Worm (Caenorhabditis elegans): ENCODE data around the gene ZK673.1.

The ZK673.1 gene

DNA sequence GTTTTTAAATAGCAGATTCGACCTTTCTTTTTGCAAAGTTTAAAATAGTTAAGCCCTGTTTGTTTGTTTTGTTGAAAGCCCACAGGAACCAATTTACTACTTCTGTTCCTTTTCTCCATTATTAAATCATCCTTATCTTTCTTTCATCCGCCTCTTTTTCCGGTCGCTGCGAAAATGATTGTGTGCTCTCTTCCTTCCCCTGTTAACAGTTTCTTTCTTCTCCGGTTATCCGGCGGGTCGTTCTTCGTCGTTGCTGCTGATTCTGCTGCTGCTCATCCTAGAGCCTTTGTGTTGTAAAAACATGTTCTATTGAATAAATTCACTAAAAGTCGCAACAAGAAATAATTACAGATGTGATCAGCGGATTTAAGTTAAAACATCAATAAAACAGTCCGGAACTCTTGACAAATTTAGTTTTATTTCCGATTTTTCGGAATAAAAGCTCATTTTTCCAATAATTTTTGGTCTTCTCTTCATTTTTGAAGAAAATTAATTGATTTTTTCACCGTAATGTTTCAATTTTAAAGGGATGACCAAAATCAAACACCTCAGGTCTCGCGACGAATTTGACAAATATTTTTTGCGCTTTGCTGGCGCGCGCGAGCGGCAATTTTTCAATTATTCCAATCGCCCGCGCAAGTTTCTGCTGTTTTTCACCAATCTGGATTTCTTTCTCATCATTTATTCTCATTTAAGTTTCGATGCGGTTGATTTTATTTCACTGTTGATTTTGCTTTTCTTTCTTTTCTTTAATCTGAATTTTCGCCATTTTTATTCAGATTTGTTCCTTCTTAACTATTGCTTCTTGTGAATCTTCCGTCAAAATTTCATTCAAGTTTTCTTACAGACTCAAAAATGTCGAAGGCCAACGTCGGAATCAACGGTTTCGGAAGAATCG is 49.4 kb upstream of the ZK673.1 start, which contains the start of gene gpd-1 (continued):
- TF ChIP-seq dox-1 (GFP tag; IDR thresholded peaks at IDR 0.05), result peak; percentile 80
- TF ChIP-seq dpl-1 (GFP tag; optimal IDR thresholded peaks at IDR 0.05), result peak; percentile 94
- TF ChIP-seq ztf-26 (tag; optimal IDR thresholded peaks at IDR 0.05), result no peak
- no peak for TF ChIP-seq die-1 (tag; optimal IDR thresholded peaks at IDR 0.05)
- TF ChIP-seq nhr-80 (tag; optimal IDR thresholded peaks at IDR 0.05), result no peak
- no peak for TF ChIP-seq aptf-2 (GFP tag; conservative IDR thresholded peaks at IDR 0.05)
- peak; percentile 85 for TF ChIP-seq lsl-1 (GFP tag; optimal IDR thresholded peaks at IDR 0.05)
- no peak for TF ChIP-seq attf-5 (GFP tag; optimal IDR thresholded peaks at IDR 0.05)
- TF ChIP-seq Y53F4B.3 (GFP tag; IDR thresholded peaks at IDR 0.05), result no peak
- no peak for TF ChIP-seq nhr-179 (tag; optimal IDR thresholded peaks at IDR 0.05)
- TF ChIP-seq mxl-1 (tag; optimal IDR thresholded peaks at IDR 0.05), result no peak
- TF ChIP-seq ztf-18 (tag; optimal IDR thresholded peaks at IDR 0.05), result peak; percentile 5
- no peak for TF ChIP-seq K11D2.4 (GFP tag; IDR thresholded peaks at IDR 0.05)
- TF ChIP-seq tbp1 (GFP tag; optimal IDR thresholded peaks at IDR 0.05), result peak; percentile 55
- TF ChIP-seq D2030.7 (GFP tag; IDR thresholded peaks at IDR 0.05), result peak; percentile 97
- peak; percentile 62; the same call in 1 of the 2 replicates for TF ChIP-seq ekl-4 (GFP tag; IDR thresholded peaks at IDR 0.05)
- peak; percentile 62 for TF ChIP-seq F49E8.2 (tag; optimal IDR thresholded peaks at IDR 0.05; ENCODE audit: insufficient read depth)
- no peak for TF ChIP-seq F52B5.7 (tag; optimal IDR thresholded peaks at IDR 0.05)
- no peak for TF ChIP-seq K12H6.12 (tag; optimal IDR thresholded peaks at IDR 0.05)
- peak; percentile 62 for TF ChIP-seq F57C9.4 (tag; optimal IDR thresholded peaks at IDR 0.05)
- peak; percentile 93 for TF ChIP-seq B0019.2 (GFP tag; conservative IDR thresholded peaks at IDR 0.05)
- TF ChIP-seq egrh-3 (GFP tag; IDR thresholded peaks at IDR 0.05), result 0 out of 2 replicates have a peak, but pooled peaks have one; percentile 6
- no peak for TF ChIP-seq B0035.1 (tag; optimal IDR thresholded peaks at IDR 0.05)
- TF ChIP-seq lir-1 (GFP tag; conservative IDR thresholded peaks at IDR 0.05), result peak; percentile 82
- TF ChIP-seq ztf-6 (GFP tag; IDR thresholded peaks at IDR 0.05), result no peak
- peak; percentile 93 for TF ChIP-seq snpc-3.4 (tag; optimal IDR thresholded peaks at IDR 0.05)
- TF ChIP-seq efl-1 (GFP tag; optimal IDR thresholded peaks at IDR 0.05), result peak; percentile 99
- no peak for TF ChIP-seq unc-62 (GFP tag; optimal IDR thresholded peaks at IDR 0.05)
- peak; percentile 82 for TF ChIP-seq snpc-1.3 (tag; optimal IDR thresholded peaks at IDR 0.05; ENCODE audit: insufficient read depth)
- TF ChIP-seq somi-1 (GFP tag; optimal IDR thresholded peaks at IDR 0.05), result no peak
- peak; percentile 82 for TF ChIP-seq unc-130 (GFP tag; optimal IDR thresholded peaks at IDR 0.05)
- TF ChIP-seq ccch-3 (GFP tag; optimal IDR thresholded peaks at IDR 0.05), result no peak
- no peak for TF ChIP-seq ceh-58 (GFP tag; IDR thresholded peaks at IDR 0.05)
- TF ChIP-seq ceh-40 (GFP tag; IDR thresholded peaks at IDR 0.05), result 0 out of 2 replicates have a peak, but pooled peaks have one; percentile 7
- peak; percentile 83 for TF ChIP-seq lin-54 (GFP tag; optimal IDR thresholded peaks at IDR 0.05)
- TF ChIP-seq nhr-120 (GFP tag; IDR thresholded peaks at IDR 0.05), result no peak
- TF ChIP-seq rpc-1 (optimal IDR thresholded peaks at IDR 0.05), result no peak
- no peak for TF ChIP-seq rpc-1 (tag; optimal IDR thresholded peaks at IDR 0.05)
- peak; percentile 34 for TF ChIP-seq athp-1 (tag; optimal IDR thresholded peaks at IDR 0.05)

- TF ChIP-seq rec-8 (tag; optimal IDR thresholded peaks at IDR 0.05), result peak in 1 of 2 experiments; percentile 2
- TF ChIP-seq ztf-25 (GFP tag; IDR thresholded peaks at IDR 0.05), result 0 out of 2 replicates have a peak, but pooled peaks have one; percentile 56
- peak; percentile 83 for TF ChIP-seq madf-3 (GFP tag; IDR thresholded peaks at IDR 0.05)
- TF ChIP-seq B0019.2 (GFP tag; conservative IDR thresholded peaks at IDR 0.05), result 0 out of 2 replicates have a peak, but pooled peaks have one; percentile 53
- peak; percentile 76 for TF ChIP-seq ZK185.1 (tag; optimal IDR thresholded peaks at IDR 0.05; ENCODE audit: poor library complexity, severe bottlenecking)
- TF ChIP-seq snpc-4 (GFP tag; optimal IDR thresholded peaks at IDR 0.05), result peak; percentile 33
- TF ChIP-seq snpc-4 (tag; optimal IDR thresholded peaks at IDR 0.05), result peak in 2 of 4 experiments; percentile 15 to 19
- TF ChIP-seq madf-10 (tag; optimal IDR thresholded peaks at IDR 0.05), result peak; percentile 39
- no peak for TF ChIP-seq zim-3 (tag; optimal IDR thresholded peaks at IDR 0.05)
- peak; percentile 46 for TF ChIP-seq efl-1 (GFP tag; optimal IDR thresholded peaks at IDR 0.05)
- TF ChIP-seq tlf-1 (GFP tag; optimal IDR thresholded peaks at IDR 0.05), result peak; percentile 56
- peak; percentile 63 for TF ChIP-seq lin-54 (GFP tag; optimal IDR thresholded peaks at IDR 0.05)
- TF ChIP-seq ztf-18 (tag; optimal IDR thresholded peaks at IDR 0.05), result no peak
Observed at ce11 chrII:10395303-10395757, 47.6 kb upstream of the ZK673.1 start, which contains the start of gene T09F3.4. Gene T09F3.4 (plus strand): TSS chrII:10395707.
